Worm (Caenorhabditis elegans) whole organism, L4 larva: Measurements from ENCODE around the gene col-78.
A peak's percentile ranks its signal among the peaks of the same experiment; 100 is the strongest.

Experiments used
- ZK337.2 ChIP-seq: fragments of 200-800 bp; sonication (Bioruptor generic); IDR thresholded peaks from 2 replicates; pipeline ENCODE4 v1.3.6; 2022; ENCODE audit warnings: missing genetic modification reagents, missing genetic modification characterization, missing compliant biosample characterization
- ZK546.5 ChIP-seq, 2 experiments: sonication (generic microtip); optimal IDR thresholded peaks; 2 replicates each; lab custom pipeline; 2017; ENCODE audit warnings: missing biosample characterization in 2 of 2, missing genetic modification characterization in 2 of 2
- ama-1 ChIP-seq: fragments of 150-350 bp; optimal IDR thresholded peaks from 2 replicates; lab custom pipeline; 2014; ENCODE audit warnings: inconsistent platforms, mixed read lengths
- ceh-28 ChIP-seq: fragments of 150-350 bp; optimal IDR thresholded peaks from 2 replicates; lab custom pipeline; 2014; ENCODE audit warnings: missing biosample characterization, missing genetic modification reagents, missing genetic modification characterization
- ceh-82 ChIP-seq: sonication (generic microtip); optimal IDR thresholded peaks from 2 replicates; lab custom pipeline; 2017; ENCODE audit warnings: missing biosample characterization, missing genetic modification characterization
- dpl-1 ChIP-seq: fragments of 150-350 bp; optimal IDR thresholded peaks from 2 replicates; lab custom pipeline; 2014; ENCODE audit warnings: missing biosample characterization, missing genetic modification reagents, missing genetic modification characterization
- fos-1 ChIP-seq: fragments of 150-350 bp; optimal IDR thresholded peaks from 2 replicates; lab custom pipeline; 2014; ENCODE audit warnings: missing biosample characterization, missing genetic modification characterization
- jun-1 ChIP-seq: fragments of 150-350 bp; optimal IDR thresholded peaks from 2 replicates; lab custom pipeline; 2014; ENCODE audit warnings: missing biosample characterization, missing genetic modification reagents, missing genetic modification characterization
- lim-7 ChIP-seq: fragments of 200-800 bp; sonication (Bioruptor generic); IDR thresholded peaks from 2 replicates; pipeline ENCODE4 v1.3.6; 2022; ENCODE audit warnings: missing genetic modification characterization, missing compliant biosample characterization
- mdl-1 ChIP-seq, 2 experiments: fragments of 150-350 bp in 1 of 2; sonication (generic microtip) in 1 of 2; optimal IDR thresholded peaks; 2 replicates each; lab custom pipeline; 2014 to 2017; ENCODE audit warnings: missing biosample characterization in 2 of 2, missing genetic modification characterization in 2 of 2
- pqm-1 ChIP-seq: sonication (generic microtip); optimal IDR thresholded peaks from 2 replicates; lab custom pipeline; 2017; ENCODE audit warnings: missing biosample characterization, missing genetic modification characterization
- saeg-2 ChIP-seq: fragments of 200-800 bp; sonication (Bioruptor generic); IDR thresholded peaks from 2 replicates; pipeline ENCODE4 v1.3.6; 2022; ENCODE audit warnings: missing genetic modification reagents, missing genetic modification characterization, missing compliant biosample characterization
- unc-62 ChIP-seq, 3 experiments: fragments of 150-350 bp in 1 of 3; sonication (generic microtip); optimal IDR thresholded peaks in 2 of 3; peaks in 1 of 3; 1 replicate in 1 of 3; 2 replicates in 2 of 3; lab custom pipeline; 2014 to 2017; ENCODE audit warnings: missing biosample characterization in 3 of 3, missing genetic modification characterization in 3 of 3, missing genetic modification reagents in 3 of 3, missing genotype in 1 of 3
- zag-1 ChIP-seq: fragments of 150-350 bp; optimal IDR thresholded peaks from 2 replicates; lab custom pipeline; 2014; ENCODE audit warnings: missing biosample characterization, missing genetic modification characterization

- TF ChIP-seq unc-62 (GFP tag; optimal IDR thresholded peaks at IDR 0.05 in 1 of 2; lab: Kevin White, UChicago) (no peak), unc-62 (tag; optimal IDR thresholded peaks at IDR 0.05; lab: Kevin White, UChicago) (no peak), ama-1 (lab: Kevin White, UChicago) (no peak), ZK337.2 (GFP tag; lab: Robert Waterston, UW) (no peak), ZK546.5 (tag; optimal IDR thresholded peaks at IDR 0.05; lab: Kevin White, UChicago) (no peak), jun-1 (tag; lab: Kevin White, UChicago) (no peak), lim-7 (no peak), saeg-2 (GFP tag; lab: Robert Waterston, UW) (no peak), ceh-82 (tag; lab: Kevin White, UChicago) (no peak), mdl-1 (tag; optimal IDR thresholded peaks at IDR 0.05; lab: Kevin White, UChicago) (no peak), pqm-1 (no peak), fos-1 (no peak), zag-1 (no peak), ceh-28 (tag; lab: Kevin White, UChicago) (no peak), dpl-1 (GFP tag; lab: Kevin White, UChicago) (peak; percentile 74)
Measured at ce11 chrII:9108443-9108842, 43.9 kb upstream of the col-78 start, which contains the start of gene dnj-23.
